Worm (Caenorhabditis elegans) whole organism, L1 larva: ENCODE data around the gene pwp-1.

Experiments
- alr-1 ChIP-seq: fragments of 200-800 bp; sonication (Bioruptor generic); optimal IDR thresholded peaks from 2 replicates; lab custom pipeline; 2018; ENCODE audit warnings: borderline replicate concordance, mild to moderate bottlenecking, missing genetic modification characterization, missing compliant biosample characterization
- ama-1 ChIP-seq: fragments of 150-350 bp; optimal IDR thresholded peaks from 2 replicates; lab custom pipeline; 2014
- ceh-63 ChIP-seq: fragments of 200-800 bp; sonication (Bioruptor generic); optimal IDR thresholded peaks from 2 replicates; lab custom pipeline; 2018; ENCODE audit warnings: mild to moderate bottlenecking, missing genetic modification characterization, missing compliant biosample characterization
- fos-1 ChIP-seq: fragments of 150-350 bp; optimal IDR thresholded peaks from 2 replicates; lab custom pipeline; 2014; ENCODE audit warnings: missing biosample characterization, missing genetic modification characterization
- nhr-12 ChIP-seq: sonication (generic microtip); optimal IDR thresholded peaks from 2 replicates; lab custom pipeline; 2017; ENCODE audit warnings: missing biosample characterization, missing genetic modification characterization
- nhr-237 ChIP-seq: fragments of 150-350 bp; optimal IDR thresholded peaks from 2 replicates; lab custom pipeline; 2014; ENCODE audit warnings: missing biosample characterization, missing genetic modification characterization
- nhr-47 ChIP-seq: sonication (generic microtip); optimal IDR thresholded peaks from 2 replicates; lab custom pipeline; 2016; ENCODE audit warnings: mild to moderate bottlenecking, missing genetic modification characterization, moderate library complexity, missing compliant biosample characterization
- pag-3 ChIP-seq: sonication (generic microtip); optimal IDR thresholded peaks from 2 replicates; lab custom pipeline; 2017; ENCODE audit warnings: missing genetic modification characterization, mild to moderate bottlenecking, missing compliant biosample characterization, antibody characterized with exemption, borderline replicate concordance; ENCODE audit not compliant: insufficient read depth
- snpc-4 ChIP-seq: fragments of 150-350 bp; optimal IDR thresholded peaks from 2 replicates; lab custom pipeline; 2014; ENCODE audit warnings: missing biosample characterization, missing genetic modification characterization
- snu-23 ChIP-seq: sonication (generic microtip); optimal IDR thresholded peaks from 2 replicates; lab custom pipeline; 2016; ENCODE audit warnings: missing genetic modification characterization, missing compliant biosample characterization
- sox-4 ChIP-seq: sonication (generic microtip); optimal IDR thresholded peaks from 2 replicates; lab custom pipeline; 2016; ENCODE audit warnings: missing genetic modification characterization, missing compliant biosample characterization
- ztf-11 ChIP-seq, 2 experiments: sonication (generic microtip); optimal IDR thresholded peaks; 2 replicates each; lab custom pipeline; 2016 to 2017; ENCODE audit warnings: missing genetic modification characterization in 2 of 2, missing biosample characterization in 1 of 2, missing compliant biosample characterization in 1 of 2

ce11 chrIV:13247780-13248179 lies 11.4 kb upstream of the pwp-1 start:
- no peak for TF ChIP-seq snpc-4
- TF ChIP-seq alr-1 (tag; lab: Kevin White, UChicago): no peak
- no peak for TF ChIP-seq ztf-11 (tag; optimal IDR thresholded peaks at IDR 0.05; lab: Kevin White, UChicago)
- TF ChIP-seq pag-3: no peak
- TF ChIP-seq nhr-237 (tag; lab: Kevin White, UChicago): no peak
- no peak for TF ChIP-seq snu-23 (GFP tag; lab: Kevin White, UChicago)
- TF ChIP-seq sox-4 (tag; lab: Kevin White, UChicago): no peak
- TF ChIP-seq ama-1: no peak
- TF ChIP-seq nhr-47 (tag; lab: Kevin White, UChicago): no peak
- no peak for TF ChIP-seq nhr-12
- no peak for TF ChIP-seq fos-1 (tag; lab: Kevin White, UChicago)
- no peak for TF ChIP-seq ceh-63 (GFP tag; lab: Kevin White, UChicago)
